Fruit fly (Drosophila melanogaster) whole organism, larva: ENCODE measurements around the gene Cp19.

Experiments used
- noc ChIP-seq: fragments of 200-800 bp; sonication (Bioruptor generic); optimal IDR thresholded peaks from 3 replicates; lab custom pipeline; 2019; ENCODE audit warnings: missing biosample characterization, mild to moderate bottlenecking, missing genetic modification characterization, moderate library complexity

The Cp19 gene

DNA sequence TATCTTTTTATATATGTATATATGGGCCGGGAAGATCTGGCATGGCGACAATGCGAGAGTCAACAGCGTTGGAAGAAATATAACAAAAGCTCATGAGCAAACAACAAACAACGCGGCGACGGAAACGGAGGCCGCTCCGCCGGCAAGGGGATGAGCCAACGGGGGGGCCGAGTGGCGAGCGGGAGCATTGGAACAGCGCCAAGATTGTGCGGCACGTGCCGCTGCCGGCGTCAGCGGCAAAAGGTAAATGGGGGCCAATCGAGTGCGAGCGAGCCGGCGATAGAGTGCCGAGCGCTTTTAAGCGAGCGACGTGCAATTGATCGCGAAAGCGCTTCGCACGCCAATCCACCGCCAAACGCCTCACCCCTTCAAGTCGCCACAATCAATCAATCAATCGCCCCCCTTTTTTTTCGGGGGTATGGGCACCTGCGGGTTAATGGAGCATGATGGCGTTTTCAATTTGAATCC is 33.1 kb upstream of the Cp19 start:
- peak; percentile 84 for TF ChIP-seq noc (tag; lab: Kevin White, UChicago)

DNA sequence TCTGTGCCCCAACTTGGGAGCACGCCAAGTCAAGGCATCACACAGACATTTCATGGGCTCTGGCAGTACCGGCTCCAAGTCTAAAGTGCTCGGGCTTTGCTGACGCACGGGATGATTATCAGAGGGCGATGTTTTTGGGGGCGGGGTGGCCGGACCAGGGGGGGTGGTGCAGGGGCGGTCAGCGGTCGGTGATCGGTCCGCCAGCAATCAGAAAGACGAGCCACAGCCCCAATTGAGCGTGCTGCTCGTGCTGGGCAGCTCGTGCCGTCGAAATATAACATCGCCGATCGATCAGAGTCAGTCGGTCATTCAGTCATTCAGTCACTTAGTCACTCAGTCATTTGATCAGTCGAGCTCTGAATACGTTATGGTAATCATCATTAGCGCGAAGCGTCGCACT is 31.8 kb upstream of the Cp19 start:
- TF ChIP-seq noc (tag; lab: Kevin White, UChicago): no peak

DNA sequence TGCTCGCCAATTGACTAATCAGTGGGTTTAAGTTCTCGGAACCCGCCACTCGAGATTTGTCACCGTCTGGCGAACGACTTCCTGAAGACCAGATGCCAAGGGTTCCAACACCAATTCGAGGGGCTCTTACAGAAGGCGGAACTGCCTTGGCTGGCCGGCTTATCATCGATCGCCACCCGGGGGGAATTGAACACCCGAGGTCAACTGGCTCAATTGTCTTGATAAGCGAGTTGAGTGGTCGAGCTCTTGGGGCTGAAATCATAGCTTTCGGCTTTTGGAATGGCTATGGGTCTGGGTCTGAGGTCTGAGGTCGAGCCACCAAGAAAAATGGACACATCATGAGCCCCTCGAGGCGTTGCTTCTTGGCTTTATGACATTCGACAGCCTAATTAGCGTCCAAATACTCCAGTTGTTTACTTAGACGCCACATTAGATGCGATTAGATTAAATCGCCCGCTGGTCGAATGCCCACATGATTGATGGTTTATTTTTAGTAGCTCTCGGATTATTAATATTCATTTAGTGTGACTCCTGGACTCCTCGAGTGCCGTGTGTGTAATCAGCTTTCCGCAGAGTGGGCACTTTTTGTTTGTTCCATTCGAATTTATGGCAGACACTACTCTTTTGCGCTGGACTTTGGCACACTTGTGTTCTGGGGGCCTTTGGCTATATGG is 31.0 kb upstream of the Cp19 start:
- peak; percentile 69 for TF ChIP-seq noc (tag; lab: Kevin White, UChicago)

DNA sequence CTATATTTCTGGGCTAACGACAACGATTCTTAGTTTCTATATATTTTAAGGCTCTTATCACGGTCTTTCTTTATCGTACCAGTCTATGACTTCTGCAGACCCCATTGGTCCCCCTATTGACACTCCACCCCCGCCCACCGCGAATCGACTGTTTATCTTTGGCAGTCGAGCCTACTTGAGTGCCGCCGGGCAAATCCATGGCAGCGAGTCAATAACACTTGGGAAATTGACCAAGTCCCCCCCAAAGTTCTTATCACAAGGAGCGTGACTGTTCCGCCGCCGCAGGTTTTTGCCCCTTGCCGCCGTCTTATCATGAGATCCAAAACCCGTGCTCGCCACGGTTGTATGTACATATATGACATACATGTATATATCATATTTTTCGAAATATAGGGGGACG is 30.1 kb upstream of the Cp19 start:
- no peak for TF ChIP-seq noc (tag; lab: Kevin White, UChicago)

DNA sequence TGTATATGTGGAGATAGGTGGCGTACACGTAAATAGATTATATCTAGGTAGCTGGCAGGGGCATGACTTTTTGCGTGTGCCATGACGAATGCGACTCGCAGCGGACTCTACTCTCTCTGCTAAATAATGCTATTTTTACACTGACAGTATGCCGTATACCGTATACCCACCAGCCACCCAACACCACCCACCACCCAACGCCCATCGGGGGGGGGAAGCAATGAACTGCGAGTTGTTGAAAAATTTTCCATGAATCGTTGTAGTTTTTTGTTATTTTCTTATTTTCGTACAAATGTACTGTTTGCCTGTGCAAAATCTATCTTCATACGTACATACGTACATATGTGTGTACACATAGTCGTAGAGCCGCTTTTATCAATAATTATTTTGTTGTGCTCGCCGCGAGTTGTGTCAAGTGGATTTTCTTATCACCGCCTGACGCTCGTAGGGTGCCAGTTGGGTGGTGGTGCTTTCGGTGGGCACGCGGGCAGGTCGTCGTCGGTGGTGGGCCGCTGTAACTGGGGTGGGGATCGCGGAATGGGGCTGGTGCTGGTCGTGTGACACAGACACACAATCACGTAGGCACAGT is 29.5 kb upstream of the Cp19 start:
- peak; percentile 75 for TF ChIP-seq noc (tag; lab: Kevin White, UChicago)

DNA sequence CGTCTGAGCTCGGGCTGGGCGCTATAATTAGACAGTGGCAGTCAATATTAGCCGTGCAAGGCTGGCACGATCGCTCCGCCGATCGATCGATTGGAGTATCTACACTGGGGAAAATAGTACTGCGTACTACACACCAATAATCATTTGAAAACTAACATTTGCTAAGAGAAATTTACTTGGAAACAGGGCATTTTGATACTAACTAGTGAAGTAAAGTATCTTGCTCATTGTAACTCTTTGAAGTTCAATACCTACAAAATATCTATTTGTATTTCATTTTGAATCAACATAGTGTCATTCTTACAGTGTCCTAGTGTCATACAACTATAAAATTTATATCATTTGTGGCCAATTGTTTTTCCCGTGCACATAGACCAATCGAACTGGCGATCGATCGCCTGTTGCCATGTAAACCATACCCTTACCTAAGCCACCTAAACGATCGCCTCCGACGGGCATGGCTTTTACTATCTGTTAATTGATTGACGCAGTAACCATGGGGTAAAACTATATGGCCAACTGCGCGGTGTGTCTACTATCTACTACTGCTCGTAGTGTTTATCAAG is 28.9 kb upstream of the Cp19 start:
- peak; percentile 88 for TF ChIP-seq noc (tag; lab: Kevin White, UChicago)

DNA sequence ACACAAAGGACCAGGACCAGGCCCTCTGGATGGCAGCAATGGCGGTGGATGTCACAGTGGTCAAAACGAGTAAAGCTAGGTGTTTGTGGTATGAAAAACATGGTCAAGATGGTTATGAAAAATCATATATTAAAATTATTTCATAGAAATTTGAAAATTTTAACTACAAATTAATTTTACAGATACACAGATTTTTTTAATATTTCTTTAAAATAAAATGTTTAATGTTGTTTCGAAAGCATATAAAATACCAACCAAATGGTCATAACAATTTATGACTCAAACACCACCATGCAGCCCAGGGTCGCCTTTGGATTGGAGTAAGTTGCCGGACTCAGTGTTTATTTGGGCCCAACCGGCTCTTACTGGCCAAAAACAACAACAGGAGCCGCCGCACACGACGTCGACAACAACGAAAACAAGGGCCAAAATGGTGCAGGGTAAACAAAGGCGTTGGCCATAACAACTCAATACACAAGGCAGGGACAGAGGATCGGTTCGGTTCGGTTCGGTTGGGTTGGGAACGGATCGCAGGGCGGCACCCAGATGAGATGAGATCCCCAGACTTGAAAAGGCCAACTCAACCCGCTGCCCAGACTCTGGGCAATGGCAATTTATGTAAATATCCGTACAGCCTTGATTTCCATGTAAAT is 27.8 kb upstream of the Cp19 start:
- TF ChIP-seq noc (tag; lab: Kevin White, UChicago): no peak

DNA sequence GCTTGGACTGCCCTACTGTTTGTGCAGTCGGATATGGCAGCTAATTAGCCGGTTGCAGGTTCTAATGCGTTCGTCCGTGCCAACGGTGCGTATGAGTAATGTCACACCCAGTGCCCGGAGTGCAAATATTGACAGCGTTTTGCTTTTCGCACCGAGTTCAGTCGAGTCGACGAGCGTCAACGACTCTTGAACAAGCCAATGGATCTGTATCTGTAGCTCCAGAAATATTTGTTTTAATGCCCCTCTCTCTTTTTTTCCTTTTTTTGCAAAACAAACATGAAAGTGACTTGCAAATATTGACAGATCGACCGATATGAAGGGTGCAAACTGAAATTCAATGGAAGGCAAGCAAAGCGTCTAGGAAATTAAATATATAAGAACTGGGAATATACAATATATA is 27.2 kb upstream of the Cp19 start:
- peak; percentile 75 for TF ChIP-seq noc (tag; lab: Kevin White, UChicago)

DNA sequence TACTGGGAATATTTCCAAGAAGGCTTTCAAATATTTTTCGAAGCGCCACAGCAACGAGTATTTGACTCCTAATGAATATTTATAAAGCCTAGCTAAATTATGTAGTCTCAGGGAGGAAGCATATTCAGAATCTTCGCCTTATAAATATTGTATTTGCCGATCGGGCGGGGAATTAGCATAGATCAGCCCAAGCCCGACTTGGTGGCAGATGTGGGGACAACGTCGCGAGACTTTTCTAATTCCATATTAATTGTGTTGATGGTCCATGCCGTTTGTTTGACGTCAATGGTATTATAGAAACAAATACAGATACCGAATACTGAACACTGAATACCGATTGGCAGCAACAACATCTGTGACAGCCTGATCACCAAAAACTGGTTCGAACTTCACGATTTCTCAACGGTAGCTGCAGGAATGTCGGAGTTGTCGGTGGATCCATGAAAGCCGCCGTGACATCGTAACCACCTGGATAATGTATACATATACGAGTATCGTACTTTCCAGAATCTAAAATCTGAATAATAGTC is 25.9 kb upstream of the Cp19 start:
- TF ChIP-seq noc (tag; lab: Kevin White, UChicago): no peak

DNA sequence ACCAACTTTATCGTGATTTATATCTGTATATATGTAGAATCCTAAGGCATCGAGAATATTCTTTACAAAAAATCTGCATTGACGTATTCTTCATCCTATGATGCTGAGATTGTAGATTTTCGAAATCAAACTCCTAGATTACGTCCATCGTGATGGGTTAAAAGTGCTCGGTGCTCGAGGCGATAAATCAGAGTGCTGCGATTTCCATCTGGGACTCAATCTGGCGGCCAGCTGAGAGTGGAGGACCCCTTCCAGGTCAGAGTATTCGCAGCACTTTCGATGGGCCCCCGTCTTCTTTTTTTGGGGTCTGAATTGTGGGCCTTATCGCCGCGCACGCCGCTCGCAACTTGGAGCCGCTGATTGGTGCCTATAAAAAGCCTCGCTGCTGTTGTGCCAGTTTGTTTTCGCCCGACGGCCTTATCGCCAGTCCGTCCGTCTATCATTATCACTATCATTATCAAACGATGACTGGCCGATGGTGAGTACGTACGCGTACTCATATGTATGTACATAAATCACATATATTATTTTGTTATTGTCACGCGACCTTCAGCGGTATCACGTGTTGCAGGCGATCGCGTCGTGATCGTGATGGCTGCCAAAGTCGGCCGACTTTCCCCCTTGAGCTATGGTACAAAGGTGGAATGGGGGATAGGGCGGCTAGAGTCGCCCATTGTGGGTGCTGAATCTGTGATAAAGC is 24.8 kb upstream of the Cp19 start:
- TF ChIP-seq noc (tag; lab: Kevin White, UChicago): peak; percentile 67

DNA sequence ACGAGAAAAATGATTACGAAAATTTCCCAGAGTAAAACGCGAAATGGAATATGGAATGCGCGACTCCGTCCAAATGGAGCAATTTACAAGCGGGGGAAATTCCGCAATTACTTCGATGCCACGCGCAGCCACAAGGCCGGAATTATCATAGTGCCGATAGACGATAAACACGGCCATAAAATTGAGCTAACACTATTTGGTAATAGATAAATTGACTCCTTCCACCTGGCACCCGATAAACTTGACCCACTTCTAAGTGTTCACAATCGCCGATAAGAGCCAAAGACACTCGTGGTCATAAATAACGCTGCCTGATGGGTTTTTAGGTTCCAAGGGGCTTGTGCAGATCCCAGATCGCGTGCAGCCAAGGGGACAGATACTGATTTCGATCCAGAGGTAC is 22.6 kb upstream of the Cp19 start:
- no peak for TF ChIP-seq noc (tag; lab: Kevin White, UChicago)

DNA sequence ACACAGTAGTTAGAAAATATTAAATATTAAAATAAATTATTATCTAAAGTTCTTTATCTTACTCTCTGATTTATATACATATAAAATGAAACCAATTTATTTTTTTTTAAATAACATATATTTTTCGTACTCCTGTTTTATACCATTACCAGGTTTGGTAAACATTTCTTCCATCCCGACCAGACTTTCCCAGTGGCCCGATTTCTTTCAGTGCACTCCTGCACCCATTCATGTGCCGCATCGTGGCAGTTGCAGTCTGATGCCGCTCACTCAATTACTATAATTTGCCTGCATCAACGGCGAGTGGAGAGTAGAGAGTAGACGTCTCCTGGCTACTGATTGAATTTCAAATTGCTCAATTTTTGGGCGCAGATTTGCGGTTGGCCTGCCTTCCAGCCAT is 21.8 kb upstream of the Cp19 start:
- no peak for TF ChIP-seq noc (tag; lab: Kevin White, UChicago)

DNA sequence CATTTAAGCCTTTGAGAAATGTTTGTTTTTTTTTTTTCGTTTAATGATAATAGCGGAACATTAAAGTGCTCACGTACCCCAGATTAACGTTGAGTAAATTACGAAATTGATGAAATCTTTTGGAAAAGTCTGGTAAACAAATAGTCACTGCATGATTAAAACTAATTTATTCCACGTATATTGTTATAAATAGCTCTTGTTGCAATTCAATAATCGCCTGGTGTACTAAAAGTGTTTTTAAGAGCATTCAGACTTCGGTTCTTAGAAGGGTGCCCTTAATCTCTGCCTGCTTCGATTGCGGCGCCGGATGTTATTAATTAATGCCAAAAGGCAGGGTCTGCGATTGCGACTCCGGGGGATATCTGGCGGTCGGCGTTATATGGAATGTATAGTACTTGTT is 20.8 kb upstream of the Cp19 start:
- TF ChIP-seq noc (tag; lab: Kevin White, UChicago): peak; percentile 86

DNA sequence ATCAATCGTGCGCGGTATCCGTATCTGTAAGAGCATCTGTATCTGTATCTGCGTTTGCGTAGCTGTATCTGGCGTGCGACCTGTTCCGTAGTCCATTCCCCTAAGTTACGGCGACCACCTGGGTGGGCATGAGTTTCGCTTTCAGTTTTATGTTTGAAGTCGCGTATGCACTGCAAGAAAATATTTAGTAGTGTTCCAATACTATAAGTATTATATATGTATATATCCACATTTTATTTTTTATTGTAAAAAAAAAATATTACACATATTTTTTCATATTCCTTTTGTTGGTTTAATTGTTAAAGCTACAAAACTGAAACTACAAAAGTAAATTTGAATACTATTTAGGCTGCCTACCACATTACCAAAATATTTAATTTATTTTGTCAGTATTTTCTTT is 16.8 kb upstream of the Cp19 start:
- TF ChIP-seq noc (tag; lab: Kevin White, UChicago): no peak

DNA sequence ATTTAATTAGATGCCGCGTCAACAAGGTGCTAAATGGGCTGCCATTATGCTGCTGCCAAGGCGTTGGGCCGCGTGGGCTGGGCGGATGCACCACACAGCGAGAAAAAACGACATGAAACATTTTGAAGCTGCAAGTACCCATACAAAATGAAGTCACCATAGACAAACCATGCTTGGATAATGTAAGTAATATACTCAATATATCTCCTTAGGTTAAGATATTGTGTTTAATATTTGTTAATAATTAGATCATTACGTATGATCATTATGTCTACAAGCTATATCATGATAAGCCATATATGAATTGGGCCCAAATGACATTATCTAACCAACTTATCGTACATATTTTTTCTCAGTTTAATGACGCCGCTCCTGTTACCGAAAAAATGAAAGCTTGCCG is 13.7 kb upstream of the Cp19 start:
- no peak for TF ChIP-seq noc (tag; lab: Kevin White, UChicago)

DNA sequence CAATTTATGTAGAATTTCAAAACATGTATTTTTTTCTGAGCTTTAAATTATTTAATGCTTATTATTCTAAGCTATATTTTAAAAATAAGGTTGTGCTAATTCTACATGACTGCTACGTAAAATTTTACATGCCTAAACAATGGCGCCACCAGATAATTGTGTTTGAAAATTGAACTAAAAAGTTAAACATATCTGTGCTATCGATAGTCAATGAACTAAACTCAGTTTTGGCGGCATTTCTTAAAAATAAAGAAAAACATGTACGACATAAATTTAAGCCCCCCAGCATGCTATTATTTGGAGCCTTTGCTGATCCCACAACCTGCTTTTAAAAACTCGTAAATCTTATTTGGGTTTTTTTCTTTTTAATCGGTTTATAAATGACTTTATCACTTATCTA is 11.1 kb upstream of the Cp19 start:
- TF ChIP-seq noc (tag; lab: Kevin White, UChicago): no peak
